Fruit fly (Drosophila melanogaster): ENCODE data around the gene ecd.

DNA sequence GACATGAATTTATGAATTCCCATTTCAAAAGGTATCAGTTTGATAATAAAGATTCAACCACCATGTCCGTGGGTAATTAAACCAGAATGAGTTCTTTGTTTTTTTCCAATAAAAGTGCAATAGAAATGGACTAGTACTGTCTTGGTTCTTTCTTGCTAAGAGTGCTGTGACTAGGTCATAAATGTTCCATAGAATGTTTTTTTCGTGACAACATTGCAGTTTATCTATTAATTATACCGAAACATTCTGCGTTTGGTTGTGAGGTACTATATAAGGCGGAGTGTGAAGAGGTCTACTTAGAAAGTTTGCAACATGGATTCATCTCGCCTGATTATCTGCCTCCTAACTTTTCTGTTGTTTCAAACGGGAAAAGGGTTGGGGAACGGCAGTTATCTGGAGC, 1.9 kb upstream of the ecd start, which contains the start of gene obst-I:
- no peak for TF ChIP-seq ss (GFP tag; optimal IDR thresholded peaks at IDR 0.05)
- no peak for TF ChIP-seq net (GFP tag; optimal IDR thresholded peaks at IDR 0.05)
- no peak for TF ChIP-seq acj6 (GFP tag; optimal IDR thresholded peaks at IDR 0.05)
- no peak for TF ChIP-seq CG16779 (tag; optimal IDR thresholded peaks at IDR 0.05)
- no peak for TF ChIP-seq Gug (GFP tag; IDR thresholded peaks at IDR 0.05)
- TF ChIP-seq dac (GFP tag; optimal IDR thresholded peaks at IDR 0.05), result no peak
